Worm (Caenorhabditis elegans) whole organism, young adult: ENCODE measurements around the gene fahd-1.

Source experiments
- egrh-3 ChIP-seq: fragments of 200-800 bp; sonication (Bioruptor generic); IDR thresholded peaks from 2 replicates; pipeline ENCODE4 v1.3.6; 2022; ENCODE audit warnings: missing genetic modification reagents, missing genetic modification characterization, missing compliant biosample characterization
- fkh-3 ChIP-seq: sonication (generic microtip); optimal IDR thresholded peaks from 2 replicates; lab custom pipeline; 2016; ENCODE audit warnings: mild to moderate bottlenecking, missing genetic modification characterization, missing compliant biosample characterization
- mxl-1 ChIP-seq: sonication (generic microtip); optimal IDR thresholded peaks from 2 replicates; lab custom pipeline; 2016; ENCODE audit warnings: missing genetic modification characterization, missing compliant biosample characterization

DNA sequence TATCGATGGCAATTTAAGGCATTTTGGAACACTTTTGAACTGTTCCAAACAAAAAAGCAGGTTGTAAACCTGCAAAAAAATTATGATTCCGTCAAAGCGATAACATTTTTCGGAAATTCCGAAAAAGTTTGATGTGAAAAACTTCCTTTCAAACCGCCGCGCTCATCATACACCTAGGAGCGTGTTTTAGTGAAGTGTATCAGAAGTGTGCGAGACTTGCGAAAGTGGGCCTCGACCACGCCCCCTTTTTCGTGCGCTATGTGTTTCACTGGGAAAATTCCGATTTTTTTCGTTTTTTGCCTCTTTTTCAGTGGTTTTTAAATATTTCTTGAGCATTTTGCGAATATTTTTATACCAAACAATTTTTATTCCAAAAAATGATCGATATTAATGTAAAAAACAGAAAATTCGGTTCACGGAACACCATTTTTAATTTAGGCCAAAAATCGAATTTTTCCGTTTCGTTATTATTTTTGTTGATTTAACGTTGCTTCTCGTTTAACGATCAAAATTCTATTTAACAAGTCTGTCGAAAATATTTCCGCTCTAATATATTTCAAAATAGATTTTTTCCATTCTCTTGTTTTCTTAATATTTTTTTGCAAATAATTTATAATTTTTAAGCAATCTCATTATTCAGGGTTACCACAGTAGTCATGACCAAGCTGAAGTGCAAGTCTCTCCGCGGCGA, 37.4 kb upstream of the fahd-1 start, which contains the start of gene rpl-35:
- TF ChIP-seq fkh-3 (tag; lab: Kevin White, UChicago) = peak; percentile 73
- TF ChIP-seq mxl-1 (tag; lab: Kevin White, UChicago) = peak; percentile 55
- peak; percentile 85 for TF ChIP-seq egrh-3
